Worm (Caenorhabditis elegans) whole organism, late embryonic: Measurements from ENCODE around the gene die-1.

Experiments used
- T23F11.4 ChIP-seq: fragments of 200-800 bp; sonication (Bioruptor generic); optimal IDR thresholded peaks from 2 replicates; lab custom pipeline; 2018; ENCODE audit warnings: mild to moderate bottlenecking, missing genetic modification characterization, missing compliant biosample characterization
- Y22D7AL.16 ChIP-seq: sonication (generic microtip); optimal IDR thresholded peaks from 2 replicates; lab custom pipeline; 2016; ENCODE audit warnings: missing genetic modification characterization, missing compliant biosample characterization
- ahr-1 ChIP-seq: sonication (generic microtip); optimal IDR thresholded peaks from 2 replicates; lab custom pipeline; 2016; ENCODE audit warnings: missing genetic modification characterization, missing compliant biosample characterization
- ceh-14 ChIP-seq: sonication (generic microtip); optimal IDR thresholded peaks from 2 replicates; lab custom pipeline; 2016; ENCODE audit warnings: missing genotype, missing genetic modification characterization, missing compliant biosample characterization
- ceh-18 ChIP-seq: sonication (generic microtip); optimal IDR thresholded peaks from 2 replicates; lab custom pipeline; 2016; ENCODE audit warnings: missing genetic modification characterization, missing compliant biosample characterization
- ceh-19 ChIP-seq: fragments of 200-800 bp; sonication (Bioruptor generic); optimal IDR thresholded peaks from 2 replicates; lab custom pipeline; 2018; ENCODE audit warnings: mild to moderate bottlenecking, missing genetic modification characterization, missing compliant biosample characterization
- ceh-22 ChIP-seq: sonication (generic microtip); optimal IDR thresholded peaks from 2 replicates; lab custom pipeline; 2017; ENCODE audit warnings: missing biosample characterization, missing genetic modification characterization
- ceh-24 ChIP-seq: sonication (generic microtip); optimal IDR thresholded peaks from 2 replicates; lab custom pipeline; 2016; ENCODE audit warnings: mild to moderate bottlenecking, missing genetic modification characterization, missing compliant biosample characterization
- ceh-6 ChIP-seq: fragments of 200-800 bp; sonication (Bioruptor generic); optimal IDR thresholded peaks from 2 replicates; lab custom pipeline; 2018; ENCODE audit warnings: mild to moderate bottlenecking, missing genetic modification characterization, missing compliant biosample characterization
- ceh-9 ChIP-seq: sonication (generic microtip); optimal IDR thresholded peaks from 2 replicates; lab custom pipeline; 2016; ENCODE audit warnings: mild to moderate bottlenecking, missing genetic modification characterization, inconsistent platforms, missing compliant biosample characterization
- dve-1 ChIP-seq: sonication (generic microtip); optimal IDR thresholded peaks from 2 replicates; lab custom pipeline; 2017; ENCODE audit warnings: antibody characterized with exemption, mild to moderate bottlenecking, missing genetic modification characterization, missing compliant biosample characterization
- eyg-1 ChIP-seq: sonication (generic microtip); optimal IDR thresholded peaks from 2 replicates; lab custom pipeline; 2016; ENCODE audit warnings: missing genotype, missing genetic modification characterization, missing compliant biosample characterization
- fkh-10 ChIP-seq: fragments of 150-350 bp; optimal IDR thresholded peaks from 2 replicates; lab custom pipeline; 2014; ENCODE audit warnings: missing biosample characterization, missing genetic modification reagents, missing genetic modification characterization
- fkh-6 ChIP-seq: sonication (generic microtip); optimal IDR thresholded peaks from 2 replicates; lab custom pipeline; 2016; ENCODE audit warnings: missing genetic modification characterization, missing compliant biosample characterization
- gmeb-2 ChIP-seq: sonication (generic microtip); optimal IDR thresholded peaks from 2 replicates; lab custom pipeline; 2016; ENCODE audit warnings: missing genetic modification characterization, inconsistent platforms, missing compliant biosample characterization
- hlh-15 ChIP-seq: sonication (generic microtip); optimal IDR thresholded peaks from 2 replicates; lab custom pipeline; 2016; ENCODE audit warnings: missing genetic modification characterization, missing compliant biosample characterization
- lim-6 ChIP-seq: sonication (generic microtip); optimal IDR thresholded peaks from 2 replicates; lab custom pipeline; 2016; ENCODE audit warnings: missing genetic modification characterization, missing compliant biosample characterization
- lin-11 ChIP-seq: fragments of 200-800 bp; sonication (Bioruptor generic); optimal IDR thresholded peaks from 2 replicates; lab custom pipeline; 2018; ENCODE audit warnings: mild to moderate bottlenecking, missing genetic modification characterization, missing compliant biosample characterization
- mec-3 ChIP-seq: sonication (generic microtip); optimal IDR thresholded peaks from 2 replicates; lab custom pipeline; 2016; ENCODE audit warnings: borderline replicate concordance, missing genetic modification characterization, missing compliant biosample characterization
- nhr-11 ChIP-seq: fragments of 150-350 bp; optimal IDR thresholded peaks from 2 replicates; lab custom pipeline; 2014; ENCODE audit warnings: missing biosample characterization, missing genetic modification characterization
- nhr-232 ChIP-seq: sonication (generic microtip); optimal IDR thresholded peaks from 2 replicates; lab custom pipeline; 2016; ENCODE audit warnings: missing genetic modification characterization, missing compliant biosample characterization
- pag-3 ChIP-seq: sonication (generic microtip); optimal IDR thresholded peaks from 2 replicates; lab custom pipeline; 2016; ENCODE audit warnings: missing compliant biosample characterization, missing genetic modification characterization, borderline replicate concordance
- pax-1 ChIP-seq: fragments of 150-350 bp; optimal IDR thresholded peaks from 2 replicates; lab custom pipeline; 2014; ENCODE audit warnings: missing biosample characterization, missing genetic modification characterization
- pha-4 ChIP-seq: fragments of 150-350 bp; optimal IDR thresholded peaks from 2 replicates; lab custom pipeline; 2018; ENCODE audit warnings: missing biosample characterization, missing genetic modification reagents, missing genetic modification characterization
- pqm-1 ChIP-seq: sonication (generic microtip); optimal IDR thresholded peaks from 2 replicates; lab custom pipeline; 2016; ENCODE audit warnings: missing genetic modification characterization, missing compliant biosample characterization
- pros-1 ChIP-seq: fragments of 150-350 bp; optimal IDR thresholded peaks from 2 replicates; lab custom pipeline; 2014; ENCODE audit warnings: missing biosample characterization, missing genetic modification reagents, missing genetic modification characterization
- rnt-1 ChIP-seq: sonication (generic microtip); optimal IDR thresholded peaks from 2 replicates; lab custom pipeline; 2016; ENCODE audit warnings: missing genetic modification characterization, missing compliant biosample characterization
- sdc-2 ChIP-seq: sonication (generic microtip); optimal IDR thresholded peaks from 2 replicates; lab custom pipeline; 2016; ENCODE audit warnings: missing genotype, missing genetic modification characterization, missing compliant biosample characterization
- tbx-7 ChIP-seq: sonication (generic microtip); optimal IDR thresholded peaks from 2 replicates; lab custom pipeline; 2016; ENCODE audit warnings: missing genotype, missing genetic modification characterization, missing compliant biosample characterization
- ttx-3 ChIP-seq: sonication (generic microtip); optimal IDR thresholded peaks from 2 replicates; lab custom pipeline; 2016; ENCODE audit warnings: missing genetic modification reagents, missing genetic modification characterization, missing compliant biosample characterization
- unc-3 ChIP-seq, 2 experiments: fragments of 200-800 bp in 1 of 2; sonication (Bioruptor generic) in 1 of 2; sonication (generic microtip) in 1 of 2; conservative IDR thresholded peaks in 1 of 2; optimal IDR thresholded peaks in 1 of 2; 2 replicates each; pipeline versions ENCODE4 v1.3.6 to Lab custom; 2016 to 2022; ENCODE audit warnings: missing compliant biosample characterization in 2 of 2, missing genetic modification characterization in 2 of 2, missing genetic modification reagents in 1 of 2
- unc-42 ChIP-seq: sonication (generic microtip); optimal IDR thresholded peaks from 2 replicates; lab custom pipeline; 2016; ENCODE audit warnings: missing genotype, missing genetic modification characterization, missing compliant biosample characterization
- unc-55 ChIP-seq: sonication (generic microtip); optimal IDR thresholded peaks from 2 replicates; lab custom pipeline; 2017; ENCODE audit warnings: missing biosample characterization, missing genetic modification reagents, missing genetic modification characterization
- unc-86 ChIP-seq: sonication (generic microtip); optimal IDR thresholded peaks from 2 replicates; lab custom pipeline; 2016; ENCODE audit warnings: missing genetic modification characterization, missing compliant biosample characterization
- zip-5 ChIP-seq: sonication (generic microtip); optimal IDR thresholded peaks from 2 replicates; lab custom pipeline; 2016; ENCODE audit warnings: missing genetic modification characterization, missing compliant biosample characterization
- ztf-16 ChIP-seq: sonication (generic microtip); optimal IDR thresholded peaks from 2 replicates; lab custom pipeline; 2017; ENCODE audit warnings: missing genetic modification characterization, missing compliant biosample characterization

Gene die-1

ce11 chrII:10025059-10025458, 42.7 kb downstream of the die-1 start:
- TF ChIP-seq pax-1 (tag; lab: Kevin White, UChicago) (no peak), unc-55 (GFP tag; lab: Kevin White, UChicago) (peak; percentile 93), rnt-1 (tag; lab: Kevin White, UChicago) (peak; percentile 35), Y22D7AL.16 (no peak)

ce11 chrII:10021749-10022148, 46.0 kb downstream of the die-1 start:
- TF ChIP-seq unc-42 = peak; percentile 91
- no peak for TF ChIP-seq ztf-16

- TF ChIP-seq ztf-16 (no peak), nhr-232 (tag; lab: Kevin White, UChicago) (no peak), ceh-9 (tag; lab: Kevin White, UChicago) (no peak), ceh-24 (tag; lab: Kevin White, UChicago) (no peak), nhr-11 (tag; lab: Kevin White, UChicago) (no peak), sdc-2 (tag; lab: Kevin White, UChicago) (no peak), T23F11.4 (GFP tag; lab: Kevin White, UChicago) (no peak), ceh-22 (tag; lab: Kevin White, UChicago) (no peak), ceh-18 (tag; lab: Kevin White, UChicago) (no peak)
These were observed 48.0 kb downstream of the die-1 start for ce11 chrII:10019669-10020068.

ce11 chrII:10017528-10017927, 50.2 kb downstream of the die-1 start:
- TF ChIP-seq fkh-6 (tag; lab: Kevin White, UChicago) = no peak
- TF ChIP-seq ttx-3 = no peak
- no peak for TF ChIP-seq dve-1
- no peak for TF ChIP-seq lim-6 (tag; lab: Kevin White, UChicago)
- TF ChIP-seq hlh-15 (tag; lab: Kevin White, UChicago) = no peak
- TF ChIP-seq tbx-7 (tag; lab: Kevin White, UChicago) = no peak
- TF ChIP-seq unc-3 (GFP tag; conservative IDR thresholded peaks at IDR 0.05; lab: Robert Waterston, UW) = no peak
- TF ChIP-seq unc-3 (tag; optimal IDR thresholded peaks at IDR 0.05; lab: Kevin White, UChicago) = no peak
- no peak for TF ChIP-seq eyg-1 (tag; lab: Kevin White, UChicago)
- no peak for TF ChIP-seq pag-3
- TF ChIP-seq ceh-14 (tag; lab: Kevin White, UChicago) = no peak

ce11 chrII:10016013-10016412, 51.7 kb downstream of the die-1 start, which contains the start of gene lec-2:
Gene lec-2, minus strand, starts transcription at chrII:10016183.
- TF ChIP-seq pag-3 (no peak), unc-86 (tag; lab: Kevin White, UChicago) (no peak), sdc-2 (tag; lab: Kevin White, UChicago) (no peak)
- TF ChIP-seq, all 69 proteins: peak for 0

ce11 chrII:10014384-10014783, 53.3 kb downstream of the die-1 start:
- no peak for TF ChIP-seq ceh-6 (GFP tag; lab: Kevin White, UChicago)
- TF ChIP-seq fkh-10 (GFP tag; lab: Kevin White, UChicago) = no peak
- TF ChIP-seq mec-3 (tag; lab: Kevin White, UChicago) = no peak
- TF ChIP-seq ahr-1 = no peak
- no peak for TF ChIP-seq pqm-1 (tag; lab: Kevin White, UChicago)
- TF ChIP-seq pha-4 (tag; lab: Kevin White, UChicago) = no peak
- TF ChIP-seq ceh-14 (tag; lab: Kevin White, UChicago) = no peak

- TF ChIP-seq gmeb-2 (tag; lab: Kevin White, UChicago) (no peak), pros-1 (tag; lab: Kevin White, UChicago) (no peak), ceh-9 (tag; lab: Kevin White, UChicago) (no peak), ceh-24 (tag; lab: Kevin White, UChicago) (no peak), eyg-1 (tag; lab: Kevin White, UChicago) (no peak), T23F11.4 (GFP tag; lab: Kevin White, UChicago) (no peak), zip-5 (no peak), ceh-6 (GFP tag; lab: Kevin White, UChicago) (no peak), pha-4 (tag; lab: Kevin White, UChicago) (no peak), ceh-19 (GFP tag; lab: Kevin White, UChicago) (no peak), lin-11 (tag; lab: Kevin White, UChicago) (no peak)
These were observed 55.2 kb downstream of the die-1 start for ce11 chrII:10012490-10012889.
